Worm (Caenorhabditis elegans) whole organism, mixed stage, embryonic: ENCODE data around the gene Y50D7A.8.

Experiments used
- snpc-4 ChIP-seq: fragments of 150-350 bp; optimal IDR thresholded peaks from 2 replicates; lab custom pipeline; 2014; ENCODE audit warnings: missing biosample characterization, missing genetic modification characterization
- unc-62 ChIP-seq: fragments of 150-350 bp; optimal IDR thresholded peaks from 2 replicates; lab custom pipeline; 2014; ENCODE audit warnings: missing biosample characterization, missing genetic modification reagents, missing genetic modification characterization

ce11 chrIII:358106-358505 lies 15.1 kb upstream of the Y50D7A.8 start:
- TF ChIP-seq snpc-4 (tag; lab: Kevin White, UChicago) (no peak), unc-62 (GFP tag; lab: Kevin White, UChicago) (no peak)
